Worm (Caenorhabditis elegans) whole organism, L4 larva: ENCODE results near the gene fbxa-171.
"Not testable (repeated sequence)": the region's sequence is repeated elsewhere in the genome, so short reads cannot be mapped to it uniquely, and the experiment has no call there.

Source experiments
- R02D3.7 ChIP-seq: fragments of 150-350 bp; sonication (generic microtip); optimal IDR thresholded peaks from 3 replicates; lab custom pipeline; 2014; ENCODE audit warnings: missing biosample characterization, missing genetic modification characterization
- ceh-82 ChIP-seq: sonication (generic microtip); optimal IDR thresholded peaks from 2 replicates; lab custom pipeline; 2017; ENCODE audit warnings: missing biosample characterization, missing genetic modification characterization
- nhr-77 ChIP-seq: fragments of 150-350 bp; optimal IDR thresholded peaks from 2 replicates; lab custom pipeline; 2014; ENCODE audit warnings: missing biosample characterization, missing genetic modification characterization
- pha-4 ChIP-seq, 2 experiments: fragments of 150-350 bp in 1 of 2; fragments of 200-800 bp in 1 of 2; sonication (Bioruptor generic) in 1 of 2; IDR thresholded peaks in 1 of 2; optimal IDR thresholded peaks in 1 of 2; 2 replicates each; pipeline versions ENCODE4 v1.3.6 to Lab custom; 2014 to 2022; ENCODE audit warnings: missing genetic modification characterization in 2 of 2, missing genetic modification reagents in 2 of 2, missing biosample characterization in 1 of 2, missing compliant biosample characterization in 1 of 2
- unc-130 ChIP-seq: sonication (generic microtip); optimal IDR thresholded peaks from 2 replicates; lab custom pipeline; 2016; ENCODE audit warnings: missing genetic modification reagents, missing genetic modification characterization, missing compliant biosample characterization

ce11 chrV:17584352-17584843 is 18.6 kb upstream of the fbxa-171 start, which contains the start of gene fbxa-133:
- TF ChIP-seq unc-130 (GFP tag; lab: Kevin White, UChicago); pha-4 (GFP tag; IDR thresholded peaks at IDR 0.05; lab: Robert Waterston, UW); pha-4 (tag; optimal IDR thresholded peaks at IDR 0.05; lab: Kevin White, UChicago); R02D3.7 (tag; lab: Kevin White, UChicago); nhr-77 (tag; lab: Kevin White, UChicago); ceh-82: not testable (repeated sequence)
